Worm (Caenorhabditis elegans) whole organism, young adult: ENCODE measurements around the gene srj-22.

Source experiments
- F52B5.7 ChIP-seq: sonication (generic microtip); optimal IDR thresholded peaks from 2 replicates; lab custom pipeline; 2016; ENCODE audit warnings: mild to moderate bottlenecking, missing genetic modification characterization, missing compliant biosample characterization
- K12H6.12 ChIP-seq: fragments of 200-800 bp; sonication (Bioruptor generic); optimal IDR thresholded peaks from 2 replicates; lab custom pipeline; 2018; ENCODE audit warnings: mild to moderate bottlenecking, missing genetic modification characterization, missing compliant biosample characterization
- Y56A3A.18 ChIP-seq: fragments of 200-800 bp; sonication (Bioruptor generic); IDR thresholded peaks from 2 replicates; pipeline ENCODE4 v1.3.6; 2022; ENCODE audit warnings: missing genetic modification reagents, missing genetic modification characterization, missing compliant biosample characterization
- hlh-12 ChIP-seq: sonication (generic microtip); optimal IDR thresholded peaks from 2 replicates; lab custom pipeline; 2016; ENCODE audit warnings: missing genetic modification characterization, missing compliant biosample characterization
- mxl-1 ChIP-seq: sonication (generic microtip); optimal IDR thresholded peaks from 2 replicates; lab custom pipeline; 2016; ENCODE audit warnings: missing genetic modification characterization, missing compliant biosample characterization
- snpc-3.4 ChIP-seq: sonication (generic microtip); optimal IDR thresholded peaks from 2 replicates; lab custom pipeline; 2017; ENCODE audit warnings: missing genetic modification characterization, mild to moderate bottlenecking, missing compliant biosample characterization, antibody characterized with exemption, moderate library complexity, missing genotype, missing genetic modification reagents

DNA sequence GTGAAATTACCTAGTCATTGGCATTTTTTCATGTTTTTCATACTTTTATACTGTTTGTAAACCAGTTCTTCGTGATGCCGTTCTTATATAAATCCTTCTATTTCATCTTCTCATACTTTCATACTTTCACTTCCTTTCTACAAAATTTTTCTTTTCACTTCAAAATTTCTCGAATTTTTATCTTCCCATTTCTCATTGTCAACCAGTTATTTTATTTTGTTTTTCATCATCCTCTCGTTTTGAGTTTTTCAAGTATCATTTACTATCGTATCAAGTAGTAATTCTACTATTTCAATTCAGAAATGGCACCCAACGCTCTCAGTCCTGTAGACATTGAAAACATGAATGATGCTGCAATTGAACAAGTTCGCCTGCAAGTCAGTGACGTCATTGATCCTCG, 15.1 kb upstream of the srj-22 start, which contains the start of gene F28H7.8:
- no peak for TF ChIP-seq hlh-12
- TF ChIP-seq snpc-3.4 (tag; lab: Kevin White, UChicago), result no peak
- TF ChIP-seq F52B5.7 (tag; lab: Kevin White, UChicago), result no peak
- TF ChIP-seq mxl-1, result no peak
- TF ChIP-seq Y56A3A.18 (GFP tag; lab: Robert Waterston, UW), result no peak
- no peak for TF ChIP-seq K12H6.12 (tag; lab: Kevin White, UChicago)
